Fruit fly (Drosophila melanogaster) whole organism, embryonic: ENCODE data around the gene ZnT63C.

Source experiments
- Atf6 ChIP-seq: fragments of 200-800 bp; sonication (Bioruptor generic); IDR thresholded peaks from 2 replicates; pipeline ENCODE4 v1.3.6; 2022; ENCODE audit warnings: missing biosample characterization, missing genetic modification characterization
- BEAF-32 ChIP-seq: fragments of 200-800 bp; sonication (Bioruptor generic); optimal IDR thresholded peaks from 3 replicates; lab custom pipeline; 2017; ENCODE audit warnings: missing biosample characterization, missing genetic modification characterization, mild to moderate bottlenecking, moderate library complexity, missing genetic modification reagents
- Blimp-1 ChIP-seq: fragments of 200-800 bp; sonication (Bioruptor generic); optimal IDR thresholded peaks from 3 replicates; lab custom pipeline; 2018; ENCODE audit warnings: missing biosample characterization, missing genetic modification characterization, mild to moderate bottlenecking, moderate library complexity, missing genetic modification reagents
- BtbVII ChIP-seq: fragments of 200-800 bp; sonication (Bioruptor generic); optimal IDR thresholded peaks from 3 replicates; lab custom pipeline; 2017; ENCODE audit warnings: missing biosample characterization, mild to moderate bottlenecking, missing genetic modification characterization
- CG10321 ChIP-seq: fragments of 200-800 bp; sonication (Bioruptor generic); IDR thresholded peaks from 2 replicates; pipeline ENCODE4 v1.3.6; 2022; ENCODE audit warnings: missing biosample characterization, missing genetic modification characterization
- CG10431 ChIP-seq: fragments of 200-800 bp; sonication (Bioruptor generic); optimal IDR thresholded peaks from 3 replicates; lab custom pipeline; 2018; ENCODE audit warnings: missing biosample characterization, mild to moderate bottlenecking, missing genetic modification characterization
- CG10543 ChIP-seq: fragments of 200-800 bp; sonication (Bioruptor generic); optimal IDR thresholded peaks from 3 replicates; lab custom pipeline; 2017; ENCODE audit warnings: missing biosample characterization, mild to moderate bottlenecking, missing genetic modification characterization, moderate library complexity
- CG11398 ChIP-seq: fragments of 200-800 bp; sonication (Bioruptor generic); optimal IDR thresholded peaks from 2 replicates; lab custom pipeline; 2016; ENCODE audit warnings: missing biosample characterization, missing genetic modification characterization
- CG11456 ChIP-seq: fragments of 200-800 bp; sonication (Bioruptor generic); IDR thresholded peaks from 3 replicates; pipeline ENCODE4 v1.3.6; 2022; ENCODE audit warnings: missing biosample characterization, missing genetic modification characterization
- CG12769 ChIP-seq: fragments of 200-800 bp; sonication (Bioruptor generic); optimal IDR thresholded peaks from 2 replicates; lab custom pipeline; 2019; ENCODE audit warnings: missing biosample characterization, mild to moderate bottlenecking, missing genetic modification characterization, moderate library complexity
- CG13296 ChIP-seq: fragments of 200-800 bp; sonication (Bioruptor generic); optimal IDR thresholded peaks from 3 replicates; lab custom pipeline; 2018; ENCODE audit warnings: missing biosample characterization, mild to moderate bottlenecking, missing genetic modification characterization
- CG13894 ChIP-seq: fragments of 200-800 bp; sonication (Bioruptor generic); optimal IDR thresholded peaks from 3 replicates; lab custom pipeline; 2018; ENCODE audit warnings: missing biosample characterization, mild to moderate bottlenecking, missing genetic modification characterization, moderate library complexity
- CG14710 ChIP-seq: fragments of 200-800 bp; sonication (Bioruptor generic); optimal IDR thresholded peaks from 3 replicates; lab custom pipeline; 2019; ENCODE audit warnings: missing biosample characterization, mild to moderate bottlenecking, missing genetic modification characterization, moderate library complexity
- CG15269 ChIP-seq: fragments of 200-800 bp; sonication (Bioruptor generic); optimal IDR thresholded peaks from 2 replicates; lab custom pipeline; 2018; ENCODE audit warnings: missing biosample characterization, mild to moderate bottlenecking, missing genetic modification characterization, moderate library complexity
- CG2678 ChIP-seq: fragments of 200-800 bp; sonication (Bioruptor generic); optimal IDR thresholded peaks from 3 replicates; lab custom pipeline; 2019; ENCODE audit warnings: missing biosample characterization, mild to moderate bottlenecking, missing genetic modification characterization, moderate library complexity
- CG3281 ChIP-seq: fragments of 200-800 bp; sonication (Bioruptor generic); optimal IDR thresholded peaks from 3 replicates; lab custom pipeline; 2017; ENCODE audit warnings: missing biosample characterization, mild to moderate bottlenecking, missing genetic modification characterization
- CG34376 ChIP-seq: fragments of 200-800 bp; sonication (Bioruptor generic); optimal IDR thresholded peaks from 2 replicates; lab custom pipeline; 2018; ENCODE audit warnings: missing biosample characterization, mild to moderate bottlenecking, missing genetic modification characterization
- CG7928 ChIP-seq: fragments of 200-800 bp; sonication (Bioruptor generic); optimal IDR thresholded peaks from 2 replicates; lab custom pipeline; 2017; ENCODE audit warnings: missing biosample characterization, mild to moderate bottlenecking, missing genetic modification characterization
- CrebB ChIP-seq: fragments of 200-800 bp; sonication (Bioruptor generic); optimal IDR thresholded peaks from 3 replicates; lab custom pipeline; 2018; ENCODE audit warnings: missing biosample characterization, mild to moderate bottlenecking, missing genetic modification characterization
- Fer1 ChIP-seq: fragments of 200-800 bp; sonication (Bioruptor generic); optimal IDR thresholded peaks from 2 replicates; lab custom pipeline; 2017; ENCODE audit warnings: missing biosample characterization, mild to moderate bottlenecking, missing genetic modification characterization
- Fer2 ChIP-seq: fragments of 200-800 bp; sonication (Bioruptor generic); optimal IDR thresholded peaks from 2 replicates; lab custom pipeline; 2018; ENCODE audit warnings: missing biosample characterization, mild to moderate bottlenecking, missing genetic modification characterization, moderate library complexity
- GATAe ChIP-seq: fragments of 200-800 bp; sonication (Bioruptor generic); conservative IDR thresholded peaks from 2 replicates; pipeline ENCODE4 v1.3.6; 2022; ENCODE audit warnings: missing biosample characterization, missing genetic modification characterization
- HHEX ChIP-seq: fragments of 200-800 bp; sonication (Bioruptor generic); optimal IDR thresholded peaks from 3 replicates; lab custom pipeline; 2017; ENCODE audit warnings: missing biosample characterization, mild to moderate bottlenecking, missing genetic modification characterization, missing genetic modification reagents
- Lim3 ChIP-seq: fragments of 200-800 bp; sonication (Bioruptor generic); IDR thresholded peaks from 2 replicates; pipeline ENCODE4 v1.3.6; 2022; ENCODE audit warnings: missing biosample characterization, missing genetic modification characterization
- Med ChIP-seq: fragments of 200-800 bp; sonication (Bioruptor generic); peaks from one replicate; lab custom pipeline; 2016; ENCODE audit warnings: missing biosample characterization, missing genetic modification characterization, mild to moderate bottlenecking, inconsistent platforms, moderate library complexity
- NFAT ChIP-seq: fragments of 200-800 bp; sonication (Bioruptor generic); IDR thresholded peaks from 2 replicates; pipeline ENCODE4 v1.3.6; 2022; ENCODE audit warnings: missing biosample characterization, missing genetic modification characterization
- Nf-YB ChIP-seq: fragments of 200-800 bp; sonication (Bioruptor generic); optimal IDR thresholded peaks from 3 replicates; lab custom pipeline; 2019; ENCODE audit warnings: missing biosample characterization, mild to moderate bottlenecking, missing genetic modification characterization, moderate library complexity
- Nf-YC ChIP-seq: fragments of 200-800 bp; optimal IDR thresholded peaks from 3 replicates; lab custom pipeline; 2019; ENCODE audit warnings: missing biosample characterization, mild to moderate bottlenecking, missing genetic modification characterization, moderate library complexity
- Taf1 ChIP-seq: fragments of 200-800 bp; sonication (Bioruptor generic); IDR thresholded peaks from 2 replicates; pipeline ENCODE4 v1.3.6; 2022; ENCODE audit warnings: missing biosample characterization, missing genetic modification characterization
- Xrp1 ChIP-seq: fragments of 200-800 bp; sonication (Bioruptor generic); IDR thresholded peaks from 2 replicates; pipeline ENCODE4 v1.3.6; 2022; ENCODE audit warnings: missing biosample characterization, missing genetic modification characterization
- btn ChIP-seq: fragments of 200-800 bp; sonication (Bioruptor generic); optimal IDR thresholded peaks from 2 replicates; lab custom pipeline; 2016; ENCODE audit warnings: missing biosample characterization, missing genetic modification characterization
- cato ChIP-seq: fragments of 200-800 bp; sonication (Bioruptor generic); optimal IDR thresholded peaks from 2 replicates; lab custom pipeline; 2016; ENCODE audit warnings: missing biosample characterization, missing genetic modification characterization, borderline replicate concordance
- chinmo ChIP-seq: fragments of 200-800 bp; sonication (Bioruptor generic); IDR thresholded peaks from 4 replicates; pipeline ENCODE4 v1.3.6; 2022; ENCODE audit warnings: missing biosample characterization, missing genetic modification characterization; ENCODE audit not compliant: partially characterized antibody
- corto ChIP-seq: fragments of 200-800 bp; sonication (Bioruptor generic); optimal IDR thresholded peaks from 2 replicates; lab custom pipeline; 2016; ENCODE audit warnings: missing biosample characterization, mild to moderate bottlenecking, missing genetic modification characterization, moderate library complexity
- cwo ChIP-seq: fragments of 200-800 bp; sonication (Bioruptor generic); optimal IDR thresholded peaks from 3 replicates; lab custom pipeline; 2017; ENCODE audit warnings: missing biosample characterization, missing genetic modification characterization, mild to moderate bottlenecking, moderate library complexity, missing genetic modification reagents
- eve ChIP-seq, 2 experiments: fragments of >200 bp; optimal IDR thresholded peaks; 2 replicates each; lab custom pipeline; 2017; ENCODE audit warnings: missing biosample characterization in 2 of 2, missing genetic modification characterization in 2 of 2
- exex ChIP-seq: fragments of 200-800 bp; sonication (Bioruptor generic); optimal IDR thresholded peaks from 4 replicates; lab custom pipeline; 2018; ENCODE audit warnings: missing biosample characterization, mild to moderate bottlenecking, missing genetic modification characterization, moderate library complexity
- knrl ChIP-seq: fragments of 200-800 bp; sonication (Bioruptor generic); IDR thresholded peaks from 3 replicates; pipeline ENCODE4 v1.3.6; 2022; ENCODE audit warnings: missing biosample characterization, missing genetic modification characterization; ENCODE audit not compliant: partially characterized antibody
- lab ChIP-seq: fragments of 200-800 bp; sonication (Bioruptor generic); optimal IDR thresholded peaks from 3 replicates; lab custom pipeline; 2017; ENCODE audit warnings: missing biosample characterization, missing genetic modification characterization, mild to moderate bottlenecking, moderate library complexity, missing genetic modification reagents
- oc ChIP-seq: fragments of 200-800 bp; sonication (Bioruptor generic); optimal IDR thresholded peaks from 2 replicates; lab custom pipeline; 2018; ENCODE audit warnings: missing biosample characterization, mild to moderate bottlenecking, missing genetic modification characterization, moderate library complexity
- sd ChIP-seq: fragments of 200-800 bp; sonication (Bioruptor generic); optimal IDR thresholded peaks from 3 replicates; lab custom pipeline; 2018; ENCODE audit warnings: missing biosample characterization, mild to moderate bottlenecking, missing genetic modification characterization, moderate library complexity
- sens ChIP-seq: fragments of 200-800 bp; sonication (Bioruptor generic); peaks from one replicate; lab custom pipeline; 2016; ENCODE audit warnings: missing biosample characterization, missing genetic modification characterization
- sr ChIP-seq: fragments of 200-800 bp; sonication (Bioruptor generic); IDR thresholded peaks from 3 replicates; pipeline ENCODE4 v1.3.6; 2022; ENCODE audit warnings: missing biosample characterization, missing genetic modification characterization
- stwl ChIP-seq: fragments of 200-800 bp; sonication (Bioruptor generic); optimal IDR thresholded peaks from 3 replicates; lab custom pipeline; 2018; ENCODE audit warnings: missing biosample characterization, mild to moderate bottlenecking, missing genetic modification characterization, moderate library complexity
- sug ChIP-seq: fragments of 200-800 bp; optimal IDR thresholded peaks from 2 replicates; lab custom pipeline; 2019; ENCODE audit warnings: missing biosample characterization, mild to moderate bottlenecking, missing genetic modification characterization, moderate library complexity
- twi ChIP-seq: fragments of 200-800 bp; optimal IDR thresholded peaks from 2 replicates; lab custom pipeline; 2019; ENCODE audit warnings: missing biosample characterization, mild to moderate bottlenecking, missing genetic modification characterization, moderate library complexity
- zen2 ChIP-seq: fragments of 200-800 bp; sonication (Bioruptor generic); IDR thresholded peaks from 3 replicates; pipeline ENCODE4 v1.3.6; 2022; ENCODE audit warnings: missing biosample characterization, missing genetic modification characterization; ENCODE audit not compliant: partially characterized antibody

The ZnT63C gene

DNA sequence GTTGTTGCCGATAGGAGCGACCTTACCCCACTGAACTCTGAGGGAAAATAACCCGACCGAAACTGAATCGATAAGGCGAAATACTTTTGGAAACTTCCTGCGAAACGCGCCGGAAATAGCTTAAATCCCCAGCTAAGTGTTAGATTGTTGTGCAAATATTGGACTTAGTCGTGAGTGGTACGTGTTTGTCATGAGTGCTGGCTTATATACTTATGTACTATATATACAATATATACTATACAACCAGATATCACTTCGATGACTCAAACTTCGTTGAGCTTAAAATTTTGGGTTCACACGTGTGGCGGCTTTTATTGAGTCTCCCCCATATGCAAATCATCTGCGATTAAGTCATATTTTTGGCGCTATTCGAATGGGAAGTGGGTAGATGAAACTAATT, 42.8 kb downstream of the ZnT63C start:
- no peak for TF ChIP-seq Blimp-1 (GFP tag; lab: Kevin White, UChicago)
- peak; percentile 59 for TF ChIP-seq cwo
- TF ChIP-seq CG12769, result peak; percentile 43
- no peak for TF ChIP-seq btn (GFP tag; lab: Kevin White, UChicago)
- no peak for TF ChIP-seq Fer2 (tag; lab: Kevin White, UChicago)
- TF ChIP-seq CG3281 (GFP tag; lab: Kevin White, UChicago), result peak; percentile 13
- TF ChIP-seq zen2 (GFP tag; lab: Robert Waterston, UW), result no peak
- peak; percentile 17 for TF ChIP-seq CG13894 (tag; lab: Kevin White, UChicago)
- TF ChIP-seq cato (GFP tag; lab: Kevin White, UChicago), result no peak
- TF ChIP-seq CG15269 (tag; lab: Kevin White, UChicago), result no peak
- TF ChIP-seq knrl (GFP tag; lab: Robert Waterston, UW), result no peak
- no peak for TF ChIP-seq NFAT
- TF ChIP-seq oc, result peak; percentile 33
- TF ChIP-seq Atf6 (GFP tag; lab: Robert Waterston, UW), result 0 out of 2 replicates have a peak, but pooled peaks have one; percentile 12
- no peak for TF ChIP-seq Lim3
- peak; percentile 21 for TF ChIP-seq CG34376
- TF ChIP-seq lab (GFP tag; lab: Kevin White, UChicago), result peak; percentile 53
- TF ChIP-seq CG10431 (GFP tag; lab: Kevin White, UChicago), result no peak
- TF ChIP-seq Med (GFP tag; lab: Kevin White, UChicago), result peak; percentile 50
- TF ChIP-seq, all 482 proteins: peak for 9

DNA sequence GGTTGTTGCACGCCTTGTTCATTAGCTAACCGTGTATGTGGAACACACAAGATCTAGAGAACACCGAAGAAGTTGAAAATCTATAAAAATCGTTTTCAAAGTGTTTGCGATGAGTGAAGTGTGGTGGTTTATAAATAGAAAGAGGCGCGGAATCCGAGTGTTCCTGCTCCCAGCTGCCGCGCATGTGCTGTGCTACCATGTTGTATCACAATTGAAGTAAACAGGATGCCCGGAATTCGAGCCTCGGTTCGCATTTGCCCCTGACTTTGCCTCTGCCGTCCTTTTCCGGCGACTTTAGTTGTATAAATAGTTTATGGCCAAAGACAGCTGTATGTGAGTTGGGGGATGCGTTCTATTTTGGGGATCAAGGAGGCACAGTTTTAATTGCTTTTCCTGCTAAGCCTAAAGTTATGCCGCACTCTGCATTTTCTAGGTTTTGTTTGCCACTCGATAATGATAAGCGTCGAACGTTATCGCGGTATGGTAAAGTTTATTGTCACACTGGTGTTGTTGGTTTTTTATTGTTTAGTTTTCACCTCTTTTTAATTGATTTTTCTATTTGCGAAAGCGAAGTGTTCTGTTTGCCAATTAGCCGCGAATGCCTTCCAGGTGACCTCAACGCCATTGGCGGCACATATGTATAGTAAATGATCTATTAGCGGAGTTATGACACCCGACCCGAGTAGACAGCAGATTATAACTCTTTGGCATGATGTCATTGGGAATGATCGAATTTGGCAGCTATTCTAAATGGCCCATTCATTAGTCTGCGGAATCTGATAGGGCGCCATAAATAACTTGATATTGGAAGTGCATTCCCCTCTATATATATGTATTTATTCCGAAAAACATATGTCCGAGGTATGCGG, 45.7 kb downstream of the ZnT63C start:
- TF ChIP-seq sr (GFP tag; lab: Robert Waterston, UW) (no peak), Atf6 (GFP tag; lab: Robert Waterston, UW) (peak; percentile 36; the same call in 1 of the 2 replicates), sug (tag; lab: Kevin White, UChicago) (peak; percentile 35), Taf1 (GFP tag; lab: Robert Waterston, UW) (no peak), sens (peak; percentile 8), Nf-YC (tag; lab: Kevin White, UChicago) (peak; percentile 69), CG11398 (GFP tag; lab: Kevin White, UChicago) (no peak), lab (GFP tag; lab: Kevin White, UChicago) (peak; percentile 12), CG14710 (tag; lab: Kevin White, UChicago) (no peak), HHEX (GFP tag; lab: Kevin White, UChicago) (no peak), Fer1 (peak; percentile 17), CG13296 (GFP tag; lab: Kevin White, UChicago) (peak; percentile 5), twi (tag; lab: Kevin White, UChicago) (peak; percentile 95), exex (tag; lab: Kevin White, UChicago) (peak; percentile 94), Xrp1 (GFP tag; lab: Robert Waterston, UW) (0 out of 2 replicates have a peak, but pooled peaks have one; percentile 13), eve (GFP tag; optimal IDR thresholded peaks at IDR 0.05; lab: Kevin White, UChicago) (no peak), chinmo (GFP tag; lab: Robert Waterston, UW) (0 out of 4 replicates have a peak, but pooled peaks have one; percentile 21), CG10543 (GFP tag; lab: Kevin White, UChicago) (peak; percentile 48), CG2678 (tag; lab: Kevin White, UChicago) (peak; percentile 22), corto (GFP tag; lab: Kevin White, UChicago) (no peak), CG7928 (GFP tag; lab: Kevin White, UChicago) (no peak), CG11456 (no peak), CG10321 (GFP tag; lab: Robert Waterston, UW) (no peak), stwl (no peak), BtbVII (peak; percentile 27), CrebB (tag; lab: Kevin White, UChicago) (peak; percentile 1), Nf-YB (GFP tag; lab: Kevin White, UChicago) (peak; percentile 61), GATAe (GFP tag; lab: Robert Waterston, UW) (peak; percentile 53), BEAF-32 (GFP tag; lab: Kevin White, UChicago) (no peak), sd (tag; lab: Kevin White, UChicago) (peak; percentile 96)
